Fruit fly (Drosophila melanogaster) whole organism, embryonic: ENCODE measurements around the gene CG8142.

Experiments used
- BtbVII ChIP-seq: fragments of 200-800 bp; sonication (Bioruptor generic); optimal IDR thresholded peaks from 3 replicates; lab custom pipeline; 2017; ENCODE audit warnings: missing biosample characterization, mild to moderate bottlenecking, missing genetic modification characterization
- CG10147 ChIP-seq: fragments of 200-800 bp; sonication (Bioruptor generic); optimal IDR thresholded peaks from 2 replicates; lab custom pipeline; 2019; ENCODE audit warnings: missing biosample characterization, mild to moderate bottlenecking, missing genetic modification characterization, moderate library complexity
- CG11247 ChIP-seq: fragments of 200-800 bp; sonication (Bioruptor generic); IDR thresholded peaks from 2 replicates; pipeline ENCODE4 v1.3.6; 2022; ENCODE audit warnings: missing biosample characterization, missing genetic modification characterization
- CG12299 ChIP-seq: fragments of 200-800 bp; sonication (Bioruptor generic); optimal IDR thresholded peaks from 2 replicates; lab custom pipeline; 2018; ENCODE audit warnings: missing biosample characterization, mild to moderate bottlenecking, missing genetic modification characterization
- CG12391 ChIP-seq: fragments of 200-800 bp; sonication (Bioruptor generic); optimal IDR thresholded peaks from 3 replicates; lab custom pipeline; 2018; ENCODE audit warnings: missing biosample characterization, mild to moderate bottlenecking, missing genetic modification characterization, moderate library complexity
- CG12769 ChIP-seq: fragments of 200-800 bp; sonication (Bioruptor generic); optimal IDR thresholded peaks from 2 replicates; lab custom pipeline; 2019; ENCODE audit warnings: missing biosample characterization, mild to moderate bottlenecking, missing genetic modification characterization, moderate library complexity
- CG17361 ChIP-seq: fragments of 200-800 bp; sonication (Bioruptor generic); IDR thresholded peaks from 3 replicates; pipeline ENCODE4 v1.3.6; 2022; ENCODE audit warnings: missing biosample characterization, missing genetic modification characterization
- CG17385 ChIP-seq: fragments of 200-800 bp; sonication (Bioruptor generic); optimal IDR thresholded peaks from 3 replicates; lab custom pipeline; 2018; ENCODE audit warnings: missing biosample characterization, mild to moderate bottlenecking, missing genetic modification characterization
- CG1792 ChIP-seq: fragments of 200-800 bp; sonication (Bioruptor generic); optimal IDR thresholded peaks from 2 replicates; lab custom pipeline; 2016; ENCODE audit warnings: missing biosample characterization, missing genetic modification characterization
- CG32767 ChIP-seq: fragments of 200-800 bp; sonication (Bioruptor generic); IDR thresholded peaks from 2 replicates; pipeline ENCODE4 v1.3.6; 2022; ENCODE audit warnings: missing biosample characterization, missing genetic modification characterization
- CG33213 ChIP-seq: fragments of 200-800 bp; sonication (Bioruptor generic); optimal IDR thresholded peaks from 3 replicates; lab custom pipeline; 2016; ENCODE audit warnings: missing biosample characterization, missing genetic modification characterization
- CG34422 ChIP-seq: fragments of 200-800 bp; sonication (Bioruptor generic); IDR thresholded peaks from 3 replicates; pipeline ENCODE4 v1.3.6; 2022; ENCODE audit warnings: missing biosample characterization, missing genetic modification characterization
- CG42726 ChIP-seq: fragments of 200-800 bp; sonication (Bioruptor generic); IDR thresholded peaks from 2 replicates; pipeline ENCODE4 v1.3.6; 2022; ENCODE audit warnings: missing biosample characterization, missing genetic modification characterization; ENCODE audit not compliant: partially characterized antibody
- CG5180 ChIP-seq: fragments of 200-800 bp; sonication (Bioruptor generic); optimal IDR thresholded peaks from 3 replicates; lab custom pipeline; 2017; ENCODE audit warnings: missing biosample characterization, missing genetic modification characterization, mild to moderate bottlenecking, moderate library complexity, missing genetic modification reagents
- CG5245 ChIP-seq: fragments of 200-800 bp; sonication (Bioruptor generic); optimal IDR thresholded peaks from 3 replicates; lab custom pipeline; 2016; ENCODE audit warnings: missing biosample characterization, missing genetic modification characterization
- CG6765 ChIP-seq: fragments of 200-800 bp; sonication (Bioruptor generic); optimal IDR thresholded peaks from 3 replicates; lab custom pipeline; 2017; ENCODE audit warnings: missing biosample characterization, mild to moderate bottlenecking, missing genetic modification characterization
- CG7963 ChIP-seq: fragments of 200-800 bp; sonication (Bioruptor generic); IDR thresholded peaks from 3 replicates; pipeline ENCODE4 v1.3.6; 2022; ENCODE audit warnings: missing biosample characterization, missing genetic modification characterization; ENCODE audit not compliant: partially characterized antibody
- CG9876 ChIP-seq: fragments of 200-800 bp; sonication (Bioruptor generic); optimal IDR thresholded peaks from 2 replicates; lab custom pipeline; 2016; ENCODE audit warnings: missing biosample characterization, missing genetic modification characterization
- Dip3 ChIP-seq: fragments of 200-800 bp; sonication (Bioruptor generic); optimal IDR thresholded peaks from 3 replicates; lab custom pipeline; 2016; ENCODE audit warnings: missing biosample characterization, missing genetic modification characterization
- Dll ChIP-seq: fragments of 200-800 bp; sonication (Bioruptor generic); IDR thresholded peaks from 4 replicates; pipeline ENCODE4 v1.3.6; 2022; ENCODE audit warnings: missing biosample characterization, missing genetic modification characterization; ENCODE audit not compliant: partially characterized antibody
- HLHmδ ChIP-seq: fragments of 200-800 bp; sonication (Bioruptor generic); optimal IDR thresholded peaks from 2 replicates; lab custom pipeline; 2018; ENCODE audit warnings: missing biosample characterization, mild to moderate bottlenecking, missing genetic modification characterization, moderate library complexity
- Hr39 ChIP-seq: fragments of >200 bp; optimal IDR thresholded peaks from 2 replicates; lab custom pipeline; 2017
- Ssrp ChIP-seq: fragments of 200-800 bp; sonication (Bioruptor generic); optimal IDR thresholded peaks from 2 replicates; lab custom pipeline; 2018; ENCODE audit warnings: missing biosample characterization, mild to moderate bottlenecking, missing genetic modification characterization, moderate library complexity
- abd-A ChIP-seq: fragments of 200-800 bp; sonication (Bioruptor generic); optimal IDR thresholded peaks from 3 replicates; lab custom pipeline; 2019; ENCODE audit warnings: missing biosample characterization, mild to moderate bottlenecking, missing genetic modification characterization, moderate library complexity
- ato ChIP-seq: fragments of 200-800 bp; sonication (Bioruptor generic); IDR thresholded peaks from 2 replicates; pipeline ENCODE4 v1.3.6; 2022; ENCODE audit warnings: missing biosample characterization, missing genetic modification characterization; ENCODE audit not compliant: partially characterized antibody
- bab2 ChIP-seq: fragments of 200-800 bp; sonication (Bioruptor generic); optimal IDR thresholded peaks from 2 replicates; lab custom pipeline; 2016; ENCODE audit warnings: missing biosample characterization, missing genetic modification characterization
- caup ChIP-seq: fragments of 200-800 bp; sonication (Bioruptor generic); optimal IDR thresholded peaks from 3 replicates; lab custom pipeline; 2017; ENCODE audit warnings: missing biosample characterization, mild to moderate bottlenecking, missing genetic modification characterization, moderate library complexity; ENCODE audit not compliant: severe bottlenecking
- chn ChIP-seq: fragments of 200-800 bp; sonication (Bioruptor generic); optimal IDR thresholded peaks from 2 replicates; lab custom pipeline; 2016; ENCODE audit warnings: missing biosample characterization, missing genetic modification characterization
- da ChIP-seq: fragments of 200-800 bp; sonication (Bioruptor generic); optimal IDR thresholded peaks from 2 replicates; lab custom pipeline; 2016; ENCODE audit warnings: missing biosample characterization, missing genetic modification characterization
- eyg ChIP-seq: fragments of 200-800 bp; sonication (Bioruptor generic); optimal IDR thresholded peaks from 3 replicates; lab custom pipeline; 2016; ENCODE audit warnings: missing biosample characterization, missing genetic modification characterization
- fd3F ChIP-seq: fragments of 200-800 bp; sonication (Bioruptor generic); optimal IDR thresholded peaks from 2 replicates; lab custom pipeline; 2018; ENCODE audit warnings: missing biosample characterization, mild to moderate bottlenecking, missing genetic modification characterization, moderate library complexity
- gcm ChIP-seq: fragments of 200-800 bp; sonication (Bioruptor generic); optimal IDR thresholded peaks from 2 replicates; lab custom pipeline; 2019; ENCODE audit warnings: missing biosample characterization, mild to moderate bottlenecking, missing genetic modification characterization, moderate library complexity
- gcm2 ChIP-seq: fragments of 200-800 bp; sonication (Bioruptor generic); optimal IDR thresholded peaks from 2 replicates; lab custom pipeline; 2016; ENCODE audit warnings: missing biosample characterization, missing genetic modification characterization
- gsb-n ChIP-seq: fragments of 200-800 bp; sonication (Bioruptor generic); optimal IDR thresholded peaks from 3 replicates; lab custom pipeline; 2018; ENCODE audit warnings: missing biosample characterization, mild to moderate bottlenecking, missing genetic modification characterization
- lola ChIP-seq, 3 experiments: fragments of >200 bp in 2 of 3; fragments of 200-800 bp in 1 of 3; sonication (Bioruptor generic) in 1 of 3; optimal IDR thresholded peaks; 2 replicates each; lab custom pipeline; 2017 to 2019; ENCODE audit warnings: missing biosample characterization in 3 of 3, missing genetic modification characterization in 3 of 3, mild to moderate bottlenecking in 1 of 3, moderate library complexity in 1 of 3
- mld ChIP-seq: fragments of 200-800 bp; sonication (Bioruptor generic); IDR thresholded peaks from 3 replicates; pipeline ENCODE4 v1.3.6; 2022; ENCODE audit warnings: missing biosample characterization, missing genetic modification characterization; ENCODE audit not compliant: partially characterized antibody
- pb ChIP-seq: fragments of 200-800 bp; sonication (Bioruptor generic); optimal IDR thresholded peaks from 3 replicates; lab custom pipeline; 2016; ENCODE audit warnings: missing biosample characterization, missing genetic modification characterization
- phol ChIP-seq: fragments of 200-800 bp; sonication (Bioruptor generic); optimal IDR thresholded peaks from 3 replicates; lab custom pipeline; 2018; ENCODE audit warnings: missing biosample characterization, mild to moderate bottlenecking, missing genetic modification characterization, moderate library complexity
- prd ChIP-seq, 3 experiments: fragments of >200 bp in 2 of 3; fragments of 200-800 bp in 1 of 3; sonication (Bioruptor generic) in 1 of 3; optimal IDR thresholded peaks in 2 of 3; IDR thresholded peaks in 1 of 3; 2 replicates in 2 of 3; 3 replicates in 1 of 3; pipeline versions ENCODE4 v1.3.6 to Lab custom; 2017 to 2022; ENCODE audit warnings: missing biosample characterization in 1 of 3, missing genetic modification characterization in 1 of 3
- psq ChIP-seq: fragments of 200-800 bp; sonication (Bioruptor generic); optimal IDR thresholded peaks from 2 replicates; lab custom pipeline; 2017; ENCODE audit warnings: missing biosample characterization, missing genetic modification characterization
- pzg ChIP-seq: fragments of 200-800 bp; sonication (Bioruptor generic); optimal IDR thresholded peaks from 3 replicates; lab custom pipeline; 2018; ENCODE audit warnings: missing biosample characterization, mild to moderate bottlenecking, missing genetic modification characterization, moderate library complexity
- ranshi ChIP-seq: fragments of 200-800 bp; sonication (Bioruptor generic); IDR thresholded peaks from 2 replicates; pipeline ENCODE4 v1.3.6; 2022; ENCODE audit warnings: missing biosample characterization, missing genetic modification characterization
- so ChIP-seq: fragments of 200-800 bp; sonication (Bioruptor generic); IDR thresholded peaks from 3 replicates; pipeline ENCODE4 v1.3.6; 2022; ENCODE audit warnings: missing biosample characterization, missing genetic modification characterization
- usp ChIP-seq: fragments of >200 bp; optimal IDR thresholded peaks from 2 replicates; lab custom pipeline; 2017; ENCODE audit warnings: missing biosample characterization, missing genetic modification characterization
- vvl ChIP-seq: fragments of 200-800 bp; sonication (Bioruptor generic); IDR thresholded peaks from 2 replicates; pipeline ENCODE4 v1.3.6; 2022; ENCODE audit warnings: missing biosample characterization, missing genetic modification characterization
- zf30C ChIP-seq: fragments of 200-800 bp; sonication (Bioruptor generic); optimal IDR thresholded peaks from 3 replicates; lab custom pipeline; 2018; ENCODE audit warnings: missing biosample characterization, mild to moderate bottlenecking, missing genetic modification characterization
- zfh2 ChIP-seq: fragments of 200-800 bp; sonication (Bioruptor generic); optimal IDR thresholded peaks from 2 replicates; lab custom pipeline; 2016; ENCODE audit warnings: missing biosample characterization, missing genetic modification characterization

CG8142 gene

DNA sequence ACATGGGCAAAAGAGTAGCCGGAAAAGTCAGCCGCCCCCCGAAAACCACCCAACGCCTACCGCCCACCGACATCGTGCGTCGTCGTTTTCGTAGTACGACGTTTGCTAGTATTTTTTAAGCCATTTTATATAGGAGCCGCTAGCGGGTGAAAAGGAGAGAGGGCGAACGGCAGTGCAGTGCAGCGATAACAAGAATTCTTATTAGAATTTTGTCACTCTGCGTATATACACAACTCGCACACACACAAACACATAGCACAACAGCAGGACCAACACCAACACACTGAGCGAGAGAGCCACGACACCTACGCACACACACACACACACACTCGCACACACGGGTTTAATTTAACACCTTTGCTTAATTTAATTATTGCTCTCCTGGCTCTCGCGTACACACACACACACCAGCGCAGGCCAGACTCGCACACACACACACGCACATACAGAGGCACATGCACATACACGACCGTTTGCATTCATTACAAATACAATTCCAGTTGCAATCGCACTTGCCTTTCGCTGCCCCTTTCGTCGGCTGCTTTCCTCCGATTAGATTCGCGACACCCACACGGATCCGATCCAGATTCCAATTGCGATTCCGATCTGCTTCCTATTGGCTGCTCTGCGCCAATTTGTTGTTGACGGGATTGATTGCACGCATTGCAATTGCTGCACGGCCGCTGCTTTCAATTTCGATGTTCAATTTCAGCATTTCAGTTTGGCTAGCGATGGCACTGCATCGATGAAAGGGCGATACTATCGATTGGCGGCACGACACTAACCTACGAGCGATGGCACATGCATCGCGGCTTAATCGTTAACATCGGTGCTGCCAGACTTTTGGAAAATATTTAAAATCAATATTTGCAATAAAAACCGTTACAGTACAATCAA lies 17.4 kb downstream of the CG8142 start, which contains the start of gene Socs16D (continued):
- TF ChIP-seq CG7963 (GFP tag; lab: Robert Waterston, UW): peak; percentile 97
- TF ChIP-seq caup (GFP tag; lab: Kevin White, UChicago): peak; percentile 12
- peak; percentile 13 for TF ChIP-seq BtbVII (GFP tag; lab: Kevin White, UChicago)
- TF ChIP-seq vvl: peak; percentile 41; the same call in 1 of the 2 replicates
- TF ChIP-seq fd3F (GFP tag; lab: Kevin White, UChicago): no peak
- no peak for TF ChIP-seq CG12299 (tag; lab: Kevin White, UChicago)
- TF ChIP-seq CG17385 (GFP tag; lab: Kevin White, UChicago): peak; percentile 10
- TF ChIP-seq phol: peak; percentile 47
- TF ChIP-seq abd-A (tag; lab: Kevin White, UChicago): peak; percentile 72
- TF ChIP-seq bab2 (GFP tag; lab: Kevin White, UChicago): no peak
- TF ChIP-seq CG1792: no peak
- peak; percentile 17 for TF ChIP-seq CG10147 (GFP tag; lab: Kevin White, UChicago)
- peak; percentile 51 for TF ChIP-seq zfh2 (GFP tag; lab: Kevin White, UChicago)
- TF ChIP-seq CG17361 (GFP tag; lab: Robert Waterston, UW): no peak
- no peak for TF ChIP-seq da (GFP tag; lab: Kevin White, UChicago)
- no peak for TF ChIP-seq Hr39 (lab: Kevin White, UChicago)
- no peak for TF ChIP-seq usp
- TF ChIP-seq CG11247 (GFP tag; lab: Robert Waterston, UW): no peak
- TF ChIP-seq CG34422 (GFP tag; lab: Robert Waterston, UW): no peak
- peak; percentile 84 for TF ChIP-seq CG33213 (GFP tag; lab: Kevin White, UChicago)
- peak; percentile 10 for TF ChIP-seq gcm (GFP tag; lab: Kevin White, UChicago)
- TF ChIP-seq gsb-n: no peak
- no peak for TF ChIP-seq CG6765
- TF ChIP-seq so (GFP tag; lab: Robert Waterston, UW): peak; percentile 23; the same call in 1 of the 3 replicates
- peak; percentile 93 for TF ChIP-seq Dll (GFP tag; lab: Robert Waterston, UW)
- no peak for TF ChIP-seq Dip3
- peak; percentile 37 for TF ChIP-seq CG12391 (tag; lab: Kevin White, UChicago)
- TF ChIP-seq lola (GFP tag; optimal IDR thresholded peaks at IDR 0.05; lab: Kevin White, UChicago): peak in 1 of 3 experiments; percentile 79
- TF ChIP-seq ranshi (GFP tag; lab: Robert Waterston, UW): no peak
- TF ChIP-seq CG12769 (tag; lab: Kevin White, UChicago): peak; percentile 28
- TF ChIP-seq zf30C (GFP tag; lab: Kevin White, UChicago): peak; percentile 16
- TF ChIP-seq CG5245: no peak
- peak; percentile 97 for TF ChIP-seq ato
- peak; percentile 52 for TF ChIP-seq HLHmδ (GFP tag; lab: Kevin White, UChicago)
- peak; percentile 95 for TF ChIP-seq mld (GFP tag; lab: Robert Waterston, UW)
- peak; percentile 94 for TF ChIP-seq pzg (GFP tag; lab: Kevin White, UChicago)
- no peak for TF ChIP-seq Ssrp (tag; lab: Kevin White, UChicago)
- TF ChIP-seq CG42726: peak; percentile 99
- peak; percentile 35 for TF ChIP-seq pb (GFP tag; lab: Kevin White, UChicago)
- TF ChIP-seq CG32767: no peak
- no peak for TF ChIP-seq prd (optimal IDR thresholded peaks at IDR 0.05; lab: Kevin White, UChicago)
- TF ChIP-seq prd (GFP tag; IDR thresholded peaks at IDR 0.05; lab: Robert Waterston, UW): no peak
- peak; percentile 54 for TF ChIP-seq CG9876 (GFP tag; lab: Kevin White, UChicago)
- no peak for TF ChIP-seq CG5180 (GFP tag; lab: Kevin White, UChicago)
- TF ChIP-seq chn (GFP tag; lab: Kevin White, UChicago): peak; percentile 2
- TF ChIP-seq gcm2: no peak
- TF ChIP-seq psq: no peak
- peak; percentile 28 for TF ChIP-seq eyg (GFP tag; lab: Kevin White, UChicago)
